Fruit fly (Drosophila melanogaster): ENCODE results near the gene CG34140.

The CG34140 gene

dm6 chr3L:199050-199745 is 15.0 kb upstream of the CG34140 start:
- TF ChIP-seq dsf (GFP tag; optimal IDR thresholded peaks at IDR 0.05; ENCODE audit: borderline replicate concordance) (no peak), GATAd (GFP tag; optimal IDR thresholded peaks at IDR 0.05) (no peak), rgr (GFP tag; optimal IDR thresholded peaks at IDR 0.05) (no peak), Rel (GFP tag; optimal IDR thresholded peaks at IDR 0.05) (no peak), Rel (tag; optimal IDR thresholded peaks at IDR 0.05) (peak; percentile 12), Myc (optimal IDR thresholded peaks at IDR 0.05) (no peak), Hr83 (GFP tag; optimal IDR thresholded peaks at IDR 0.05; ENCODE audit: poor library complexity, severe bottlenecking) (no peak), Sp1 (GFP tag; optimal IDR thresholded peaks at IDR 0.05) (no peak), tai (GFP tag; optimal IDR thresholded peaks at IDR 0.05) (no peak), Dif (GFP tag; optimal IDR thresholded peaks at IDR 0.05; ENCODE audit: partially characterized antibody) (peak; percentile 98), pan (optimal IDR thresholded peaks at IDR 0.05) (no peak), brk (GFP tag; optimal IDR thresholded peaks at IDR 0.05) (no peak), Dfd (GFP tag; optimal IDR thresholded peaks at IDR 0.05) (no peak), lola (GFP tag; optimal IDR thresholded peaks at IDR 0.05) (no peak), Hnf4 (GFP tag; optimal IDR thresholded peaks at IDR 0.05) (no peak), Jra (GFP tag; optimal IDR thresholded peaks at IDR 0.05) (no peak), dl (GFP tag; optimal IDR thresholded peaks at IDR 0.05; ENCODE audit: insufficient read depth in 1 of 2, partially characterized antibody in 2 of 2) (peak in 1 of 2 experiments; percentile 64), sv (GFP tag; optimal IDR thresholded peaks at IDR 0.05) (no peak), Hr78 (GFP tag; optimal IDR thresholded peaks at IDR 0.05) (no peak), br (GFP tag; optimal IDR thresholded peaks at IDR 0.05) (no peak), woc (GFP tag; optimal IDR thresholded peaks at IDR 0.05) (no peak), CG9705 (GFP tag; optimal IDR thresholded peaks at IDR 0.05) (no peak)

- TF ChIP-seq usp (GFP tag; optimal IDR thresholded peaks at IDR 0.05) (no peak), HLH106 (tag; optimal IDR thresholded peaks at IDR 0.05) (no peak), CrebA (GFP tag; optimal IDR thresholded peaks at IDR 0.05; ENCODE audit: borderline replicate concordance) (no peak), br (GFP tag; optimal IDR thresholded peaks at IDR 0.05) (no peak), Hr83 (GFP tag; optimal IDR thresholded peaks at IDR 0.05; ENCODE audit: poor library complexity, severe bottlenecking) (peak; percentile 13)
These were observed 4.0 kb downstream of the CG34140 start for dm6 chr3L:180262-180543.

dm6 chr3L:179490-180261 is 4.5 kb downstream of the CG34140 start, which contains the start of gene CG13875:
TSS of gene CG13875 (plus strand) at chr3L:179923.
- TF ChIP-seq dl (GFP tag; optimal IDR thresholded peaks at IDR 0.05; ENCODE audit: insufficient read depth in 1 of 2, partially characterized antibody in 2 of 2) (peak; percentile 49 to 77), psq (GFP tag; optimal IDR thresholded peaks at IDR 0.05) (no peak), Dif (GFP tag; optimal IDR thresholded peaks at IDR 0.05; ENCODE audit: partially characterized antibody) (peak; percentile 88), Mio (GFP tag; optimal IDR thresholded peaks at IDR 0.05) (no peak), Abd-B (GFP tag; optimal IDR thresholded peaks at IDR 0.05) (no peak), CrebA (GFP tag; optimal IDR thresholded peaks at IDR 0.05; ENCODE audit: borderline replicate concordance) (no peak), jim (GFP tag; optimal IDR thresholded peaks at IDR 0.05) (no peak), brk (GFP tag; optimal IDR thresholded peaks at IDR 0.05) (no peak), Dfd (GFP tag; optimal IDR thresholded peaks at IDR 0.05) (no peak), fru (GFP tag; optimal IDR thresholded peaks at IDR 0.05) (no peak), usp (GFP tag; optimal IDR thresholded peaks at IDR 0.05) (no peak), GATAd (GFP tag; optimal IDR thresholded peaks at IDR 0.05) (no peak), rgr (GFP tag; optimal IDR thresholded peaks at IDR 0.05) (no peak)

dm6 chr3L:178913-179488 is 5.2 kb downstream of the CG34140 start, which contains the start of gene Vdup1:
TSS of gene Vdup1 (minus strand) at chr3L:178963.
- no peak for TF ChIP-seq HLH106 (tag; optimal IDR thresholded peaks at IDR 0.05)
- TF ChIP-seq Hr78 (GFP tag; optimal IDR thresholded peaks at IDR 0.05): no peak

dm6 chr3L:178445-178844 is 5.8 kb downstream of the CG34140 start:
- peak; percentile 5 for TF ChIP-seq Sp1 (GFP tag; optimal IDR thresholded peaks at IDR 0.05)
- no peak for TF ChIP-seq sage (GFP tag; optimal IDR thresholded peaks at IDR 0.05)
- TF ChIP-seq Vsx2 (GFP tag; optimal IDR thresholded peaks at IDR 0.05; ENCODE audit: partially characterized antibody): peak; percentile 53
- no peak for TF ChIP-seq CG9705 (GFP tag; optimal IDR thresholded peaks at IDR 0.05)
- TF ChIP-seq pan (optimal IDR thresholded peaks at IDR 0.05): no peak
- no peak for TF ChIP-seq Myc (optimal IDR thresholded peaks at IDR 0.05)
- TF ChIP-seq Hr83 (GFP tag; optimal IDR thresholded peaks at IDR 0.05; ENCODE audit: poor library complexity, severe bottlenecking): peak; percentile 37
- TF ChIP-seq psq (GFP tag; optimal IDR thresholded peaks at IDR 0.05): peak; percentile 13
- TF ChIP-seq Dif (GFP tag; optimal IDR thresholded peaks at IDR 0.05; ENCODE audit: partially characterized antibody): peak; percentile 79
- no peak for TF ChIP-seq GATAd (GFP tag; optimal IDR thresholded peaks at IDR 0.05)
- no peak for TF ChIP-seq sv (GFP tag; optimal IDR thresholded peaks at IDR 0.05)
- peak in 1 of 2 experiments; percentile 34 for TF ChIP-seq dl (GFP tag; optimal IDR thresholded peaks at IDR 0.05; ENCODE audit: insufficient read depth in 1 of 2, partially characterized antibody in 2 of 2)
- peak; percentile 25 for TF ChIP-seq Jra (GFP tag; optimal IDR thresholded peaks at IDR 0.05)
